Worm (Caenorhabditis elegans) whole organism, L4/young adult: Measurements from ENCODE around the gene unc-132.

Experiments
- dao-5 ChIP-seq: sonication (generic microtip); optimal IDR thresholded peaks from 2 replicates; lab custom pipeline; 2016; ENCODE audit warnings: missing genotype, missing genetic modification characterization, moderate library complexity, missing compliant biosample characterization
- him-1 ChIP-seq: sonication (generic microtip); optimal IDR thresholded peaks from 2 replicates; lab custom pipeline; 2016; ENCODE audit warnings: missing genotype, missing genetic modification reagents, missing genetic modification characterization, missing compliant biosample characterization

ce11 chrV:3702998-3703397 lies 16.1 kb downstream of the unc-132 start:
- no peak for TF ChIP-seq dao-5 (tag; lab: Kevin White, UChicago)
- no peak for TF ChIP-seq him-1 (tag; lab: Kevin White, UChicago)
